Fruit fly (Drosophila melanogaster): ENCODE data around the gene CG31036.
"Not testable (repeated sequence)": the region's sequence is repeated elsewhere in the genome, so short reads cannot be mapped to it uniquely, and the experiment has no call there.

CG31036 gene

DNA sequence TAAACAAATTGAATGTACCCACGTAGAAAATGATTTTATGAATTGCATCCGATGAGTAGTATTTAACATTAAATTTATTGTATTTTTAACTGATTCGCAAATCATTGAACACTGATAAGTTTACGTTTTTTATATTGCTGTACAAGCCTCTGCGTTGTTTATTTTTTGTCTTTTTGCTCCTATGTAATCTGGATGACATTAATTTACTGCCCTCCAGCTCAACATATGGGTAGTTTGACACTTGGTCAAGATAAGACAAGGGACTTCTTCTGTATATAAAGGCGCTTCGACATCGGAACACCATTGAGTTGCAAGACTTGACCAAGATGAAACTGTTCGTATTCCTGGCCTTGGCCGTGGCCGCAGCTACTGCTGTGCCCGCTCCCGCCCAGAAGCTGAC, 14.0 kb downstream of the CG31036 start, which contains the start of gene Jon99Ciii:
TSS of gene Jon99Ciii (plus strand) at position 301 of the 400 bp plus-strand sequence.
- not testable (repeated sequence) for TF ChIP-seq lola (GFP tag; optimal IDR thresholded peaks at IDR 0.05); foxo (GFP tag; optimal IDR thresholded peaks at IDR 0.05); HLH106 (tag; optimal IDR thresholded peaks at IDR 0.05)

DNA sequence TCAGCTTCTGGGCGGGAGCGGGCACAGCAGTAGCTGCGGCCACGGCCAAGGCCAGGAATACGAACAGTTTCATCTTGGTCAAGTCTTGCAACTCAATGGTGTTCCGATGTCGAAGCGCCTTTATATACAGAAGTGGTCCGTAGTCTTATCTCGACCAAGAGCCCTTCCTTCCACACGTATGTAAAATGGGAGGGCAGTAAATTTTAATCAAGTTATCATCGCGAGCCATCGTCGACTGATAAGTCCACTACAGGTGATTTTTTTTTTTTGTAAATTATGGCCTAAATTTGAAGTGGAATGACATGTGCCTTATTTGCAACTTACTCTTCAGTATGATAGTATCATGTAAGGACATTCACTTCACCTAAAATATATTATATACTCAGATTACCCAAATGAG, 16.6 kb downstream of the CG31036 start, which contains the start of gene Jon99Cii:
TSS of gene Jon99Cii (minus strand) at position 101 of the 400 bp plus-strand sequence.
- TF ChIP-seq woc (GFP tag; optimal IDR thresholded peaks at IDR 0.05); dl (GFP tag; optimal IDR thresholded peaks at IDR 0.05; ENCODE audit: insufficient read depth in 1 of 2, partially characterized antibody in 2 of 2); psq (GFP tag; optimal IDR thresholded peaks at IDR 0.05): not testable (repeated sequence)

DNA sequence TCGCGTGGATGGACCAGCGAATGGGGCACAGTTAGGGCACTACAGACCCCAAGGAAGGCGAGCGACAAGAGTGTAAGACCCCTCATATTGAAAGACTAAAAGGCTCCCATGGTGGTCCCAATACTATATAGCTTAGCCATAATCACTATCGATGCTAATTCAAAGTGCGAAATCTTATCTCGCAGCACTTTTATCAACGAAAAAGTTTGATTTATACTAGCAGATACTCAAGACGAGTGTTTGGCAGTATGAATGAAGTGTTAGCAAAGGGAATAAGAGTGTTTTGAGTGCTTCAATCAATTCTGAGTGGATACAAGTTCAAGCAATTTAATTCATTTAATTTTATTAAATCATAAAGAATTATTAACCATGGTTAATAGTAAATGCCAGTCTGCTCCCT, 18.2 kb downstream of the CG31036 start, which contains the start of gene Jon99Ci:
TSS of gene Jon99Ci (minus strand) at position 101 of the 400 bp plus-strand sequence.
- TF ChIP-seq tai (GFP tag; optimal IDR thresholded peaks at IDR 0.05) (no peak), psq (GFP tag; optimal IDR thresholded peaks at IDR 0.05) (no peak), br (GFP tag; optimal IDR thresholded peaks at IDR 0.05) (no peak), dl (GFP tag; optimal IDR thresholded peaks at IDR 0.05; ENCODE audit: insufficient read depth in 1 of 2, partially characterized antibody in 2 of 2) (no peak), Mio (GFP tag; optimal IDR thresholded peaks at IDR 0.05) (no peak), CrebA (GFP tag; optimal IDR thresholded peaks at IDR 0.05; ENCODE audit: borderline replicate concordance) (no peak), Abd-B (GFP tag; optimal IDR thresholded peaks at IDR 0.05) (no peak), Dfd (GFP tag; optimal IDR thresholded peaks at IDR 0.05) (no peak), ey (GFP tag; optimal IDR thresholded peaks at IDR 0.05) (no peak), jim (GFP tag; optimal IDR thresholded peaks at IDR 0.05) (no peak), woc (GFP tag; optimal IDR thresholded peaks at IDR 0.05) (no peak), usp (GFP tag; optimal IDR thresholded peaks at IDR 0.05) (no peak), GATAd (GFP tag; optimal IDR thresholded peaks at IDR 0.05) (no peak), lola (GFP tag; optimal IDR thresholded peaks at IDR 0.05) (no peak), dmrt93B (GFP tag; optimal IDR thresholded peaks at IDR 0.05) (no peak), fru (GFP tag; optimal IDR thresholded peaks at IDR 0.05) (no peak)

DNA sequence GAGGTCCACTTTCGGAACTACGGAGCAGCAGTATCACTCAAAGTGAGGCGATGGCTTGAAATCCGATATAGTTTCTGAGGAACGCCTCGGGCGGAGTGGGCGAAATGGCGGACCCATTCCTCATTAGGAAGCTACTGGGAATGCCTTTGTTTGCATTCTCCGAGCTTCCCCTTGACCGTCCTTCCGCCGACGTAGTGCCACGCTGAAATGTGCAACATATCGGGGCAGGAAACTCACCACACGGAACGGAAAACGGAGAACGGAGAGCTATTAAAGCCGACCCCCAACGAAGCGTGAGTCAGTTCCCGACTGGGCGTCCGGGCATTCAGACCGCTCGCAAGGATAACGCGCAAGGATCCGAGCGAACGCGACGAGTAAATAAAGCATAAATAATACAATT, 19.0 kb downstream of the CG31036 start, which contains the start of gene CG15522:
TSS of gene CG15522 (plus strand) at position 301 of the 400 bp plus-strand sequence.
- TF ChIP-seq dl (GFP tag; optimal IDR thresholded peaks at IDR 0.05; ENCODE audit: insufficient read depth in 1 of 2, partially characterized antibody in 2 of 2), result no peak
- TF ChIP-seq Dif (GFP tag; optimal IDR thresholded peaks at IDR 0.05; ENCODE audit: partially characterized antibody), result no peak
- TF ChIP-seq jim (GFP tag; optimal IDR thresholded peaks at IDR 0.05), result no peak
- TF ChIP-seq ey (GFP tag; optimal IDR thresholded peaks at IDR 0.05), result no peak
- no peak for TF ChIP-seq Vsx2 (GFP tag; optimal IDR thresholded peaks at IDR 0.05; ENCODE audit: partially characterized antibody)
- no peak for TF ChIP-seq Dfd (GFP tag; optimal IDR thresholded peaks at IDR 0.05)
- no peak for TF ChIP-seq CG32264 (GFP tag; optimal IDR thresholded peaks at IDR 0.05)
- TF ChIP-seq Mio (GFP tag; optimal IDR thresholded peaks at IDR 0.05), result no peak
- no peak for TF ChIP-seq h (GFP tag; optimal IDR thresholded peaks at IDR 0.05)
- no peak for TF ChIP-seq Myc (optimal IDR thresholded peaks at IDR 0.05)
- TF ChIP-seq Abd-B (GFP tag; optimal IDR thresholded peaks at IDR 0.05), result no peak
- no peak for TF ChIP-seq Rel (GFP tag; optimal IDR thresholded peaks at IDR 0.05)
- TF ChIP-seq Rel (tag; optimal IDR thresholded peaks at IDR 0.05), result no peak
- no peak for TF ChIP-seq fru (GFP tag; optimal IDR thresholded peaks at IDR 0.05)
- no peak for TF ChIP-seq N (GFP tag; optimal IDR thresholded peaks at IDR 0.05)
- no peak for TF ChIP-seq HLH106 (tag; optimal IDR thresholded peaks at IDR 0.05)
- TF ChIP-seq dsf (GFP tag; optimal IDR thresholded peaks at IDR 0.05; ENCODE audit: borderline replicate concordance), result no peak
- no peak for TF ChIP-seq Hnf4 (GFP tag; optimal IDR thresholded peaks at IDR 0.05)

DNA sequence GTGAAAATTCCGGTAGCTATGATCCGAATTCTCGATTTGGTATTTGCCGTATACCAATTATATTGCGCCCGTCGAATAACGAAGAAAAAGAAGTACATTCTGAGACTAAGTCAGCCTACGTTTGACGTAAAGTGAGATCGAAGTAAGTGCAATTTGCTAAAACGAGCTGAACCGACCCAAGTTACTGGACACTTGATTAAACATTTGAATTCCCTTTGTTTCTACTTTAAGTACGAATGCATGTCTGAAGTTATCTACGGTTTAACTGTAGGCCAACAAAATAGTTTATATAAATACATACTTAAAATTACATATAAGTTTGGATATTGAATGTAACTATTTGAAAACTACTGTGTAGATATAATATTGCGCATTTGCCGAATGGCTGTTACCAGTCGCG, 22.4 kb downstream of the CG31036 start, which contains the start of gene alpha-Man-Ic:
TSS of gene alpha-Man-Ic (minus strand) at position 101 of the 400 bp plus-strand sequence.
- no peak for TF ChIP-seq br (GFP tag; optimal IDR thresholded peaks at IDR 0.05)
- no peak for TF ChIP-seq Hr83 (GFP tag; optimal IDR thresholded peaks at IDR 0.05; ENCODE audit: poor library complexity, severe bottlenecking)
- no peak for TF ChIP-seq Dif (GFP tag; optimal IDR thresholded peaks at IDR 0.05; ENCODE audit: partially characterized antibody)
- TF ChIP-seq Jra (GFP tag; optimal IDR thresholded peaks at IDR 0.05), result no peak
- no peak for TF ChIP-seq rgr (GFP tag; optimal IDR thresholded peaks at IDR 0.05)
- no peak for TF ChIP-seq Dfd (GFP tag; optimal IDR thresholded peaks at IDR 0.05)
- no peak for TF ChIP-seq woc (GFP tag; optimal IDR thresholded peaks at IDR 0.05)
- TF ChIP-seq Myc (optimal IDR thresholded peaks at IDR 0.05), result no peak
- no peak for TF ChIP-seq dsf (GFP tag; optimal IDR thresholded peaks at IDR 0.05; ENCODE audit: borderline replicate concordance)
- no peak for TF ChIP-seq foxo (GFP tag; optimal IDR thresholded peaks at IDR 0.05)
- TF ChIP-seq GATAd (GFP tag; optimal IDR thresholded peaks at IDR 0.05), result no peak
- no peak for TF ChIP-seq dmrt93B (GFP tag; optimal IDR thresholded peaks at IDR 0.05)
- TF ChIP-seq brk (GFP tag; optimal IDR thresholded peaks at IDR 0.05), result no peak
- TF ChIP-seq sv (GFP tag; optimal IDR thresholded peaks at IDR 0.05), result no peak
